Worm (Caenorhabditis elegans) whole organism, mixed stage, embryonic: Measurements from ENCODE around the gene C52B11.5.
A peak's percentile ranks its signal among the peaks of the same experiment; 100 is the strongest.

Source experiments
- M03D4.4 ChIP-seq: sonication (generic microtip); optimal IDR thresholded peaks from 2 replicates; lab custom pipeline; 2017; ENCODE audit warnings: mild to moderate bottlenecking, missing genetic modification characterization, missing compliant biosample characterization
- bed-3 ChIP-seq: fragments of 200-800 bp; sonication (Bioruptor generic); optimal IDR thresholded peaks from 3 replicates; lab custom pipeline; 2018; ENCODE audit warnings: mild to moderate bottlenecking, missing genetic modification characterization, moderate library complexity, missing compliant biosample characterization
- blmp-1 ChIP-seq: fragments of 150-350 bp; optimal IDR thresholded peaks from 2 replicates; lab custom pipeline; 2014; ENCODE audit warnings: missing biosample characterization, missing genetic modification characterization
- ceh-39 ChIP-seq: fragments of 150-350 bp; optimal IDR thresholded peaks from 2 replicates; lab custom pipeline; 2014; ENCODE audit warnings: missing biosample characterization, missing genetic modification characterization
- ceh-43 ChIP-seq: fragments of 200-800 bp; sonication (Bioruptor generic); optimal IDR thresholded peaks from 2 replicates; lab custom pipeline; 2018; ENCODE audit warnings: mild to moderate bottlenecking, missing genetic modification characterization, moderate library complexity, missing compliant biosample characterization
- ceh-83 ChIP-seq: fragments of 200-800 bp; sonication (Bioruptor generic); optimal IDR thresholded peaks from 2 replicates; lab custom pipeline; 2018; ENCODE audit warnings: mild to moderate bottlenecking, missing genetic modification characterization, missing compliant biosample characterization
- ces-1 ChIP-seq: fragments of 150-350 bp; optimal IDR thresholded peaks from 2 replicates; lab custom pipeline; 2014; ENCODE audit warnings: missing biosample characterization, missing genetic modification reagents, missing genetic modification characterization
- cnd-1 ChIP-seq: fragments of 200-800 bp; sonication (Bioruptor generic); optimal IDR thresholded peaks from 2 replicates; lab custom pipeline; 2018; ENCODE audit warnings: mild to moderate bottlenecking, missing genetic modification characterization, missing compliant biosample characterization
- drap-1 ChIP-seq: fragments of 200-800 bp; sonication (Bioruptor generic); optimal IDR thresholded peaks from 3 replicates; lab custom pipeline; 2018; ENCODE audit warnings: mild to moderate bottlenecking, missing genetic modification characterization, missing compliant biosample characterization
- elt-1 ChIP-seq: sonication (generic microtip); optimal IDR thresholded peaks from 2 replicates; lab custom pipeline; 2017; ENCODE audit warnings: missing genetic modification characterization, mild to moderate bottlenecking, missing compliant biosample characterization, antibody characterized with exemption, moderate library complexity, borderline replicate concordance; ENCODE audit not compliant: insufficient read depth
- elt-3 ChIP-seq: fragments of 150-350 bp; optimal IDR thresholded peaks from 2 replicates; lab custom pipeline; 2014; ENCODE audit warnings: missing biosample characterization, missing genetic modification characterization
- flh-1 ChIP-seq: fragments of 200-800 bp; sonication (Bioruptor generic); optimal IDR thresholded peaks from 2 replicates; lab custom pipeline; 2018; ENCODE audit warnings: mild to moderate bottlenecking, missing genetic modification characterization, moderate library complexity, missing compliant biosample characterization
- ham-2 ChIP-seq: fragments of 200-800 bp; sonication (Bioruptor generic); optimal IDR thresholded peaks from 2 replicates; lab custom pipeline; 2018; ENCODE audit warnings: mild to moderate bottlenecking, missing genetic modification characterization, missing compliant biosample characterization
- hlh-1 ChIP-seq: fragments of 150-350 bp; optimal IDR thresholded peaks from 2 replicates; lab custom pipeline; 2014; ENCODE audit warnings: missing biosample characterization, missing genetic modification reagents, missing genetic modification characterization
- lin-13 ChIP-seq: fragments of 150-350 bp; optimal IDR thresholded peaks from 2 replicates; lab custom pipeline; 2014; ENCODE audit warnings: missing biosample characterization, missing genetic modification characterization
- lin-32 ChIP-seq: fragments of 200-800 bp; sonication (Bioruptor generic); optimal IDR thresholded peaks from 2 replicates; lab custom pipeline; 2018; ENCODE audit warnings: mild to moderate bottlenecking, missing genetic modification characterization, missing compliant biosample characterization
- lsy-2 ChIP-seq: fragments of 150-350 bp; optimal IDR thresholded peaks from 2 replicates; lab custom pipeline; 2014; ENCODE audit warnings: missing biosample characterization, missing genetic modification characterization
- mab-5 ChIP-seq: fragments of 150-350 bp; optimal IDR thresholded peaks from 2 replicates; lab custom pipeline; 2014; ENCODE audit warnings: missing biosample characterization, missing genetic modification characterization
- mep-1 ChIP-seq: fragments of 150-350 bp; optimal IDR thresholded peaks from 2 replicates; lab custom pipeline; 2017; ENCODE audit warnings: missing biosample characterization, missing genetic modification reagents, missing genetic modification characterization, inconsistent platforms
- mls-2 ChIP-seq: sonication (generic microtip); optimal IDR thresholded peaks from 2 replicates; lab custom pipeline; 2016; ENCODE audit warnings: mild to moderate bottlenecking, missing genetic modification characterization, moderate library complexity, missing compliant biosample characterization
- nhr-12 ChIP-seq: fragments of 150-350 bp; optimal IDR thresholded peaks from 2 replicates; lab custom pipeline; 2014; ENCODE audit warnings: missing biosample characterization, missing genetic modification characterization
- nhr-2 ChIP-seq: fragments of 150-350 bp; optimal IDR thresholded peaks from 2 replicates; lab custom pipeline; 2014; ENCODE audit warnings: missing biosample characterization, missing genetic modification characterization
- nhr-237 ChIP-seq: fragments of 150-350 bp; optimal IDR thresholded peaks from 2 replicates; lab custom pipeline; 2014; ENCODE audit warnings: missing biosample characterization, missing genetic modification characterization
- nhr-28 ChIP-seq: fragments of 150-350 bp; optimal IDR thresholded peaks from 2 replicates; lab custom pipeline; 2014; ENCODE audit warnings: missing biosample characterization, missing genetic modification characterization
- nhr-76 ChIP-seq: sonication (generic microtip); optimal IDR thresholded peaks from 2 replicates; lab custom pipeline; 2017; ENCODE audit warnings: missing biosample characterization, missing genetic modification characterization
- pha-4 ChIP-seq: fragments of 150-350 bp; optimal IDR thresholded peaks from 2 replicates; lab custom pipeline; 2018; ENCODE audit warnings: missing biosample characterization, missing genetic modification reagents, missing genetic modification characterization
- sem-2 ChIP-seq: fragments of 200-800 bp; sonication (Bioruptor generic); optimal IDR thresholded peaks from 2 replicates; lab custom pipeline; 2018; ENCODE audit warnings: mild to moderate bottlenecking, missing genetic modification characterization, missing compliant biosample characterization
- snpc-4 ChIP-seq: fragments of 150-350 bp; optimal IDR thresholded peaks from 2 replicates; lab custom pipeline; 2014; ENCODE audit warnings: missing biosample characterization, missing genetic modification characterization
- sptf-1 ChIP-seq: sonication (generic microtip); optimal IDR thresholded peaks from 2 replicates; lab custom pipeline; 2017; ENCODE audit warnings: mild to moderate bottlenecking, missing genetic modification characterization, moderate library complexity, missing compliant biosample characterization
- tbx-8 ChIP-seq: fragments of 200-800 bp; sonication (Bioruptor generic); optimal IDR thresholded peaks from 2 replicates; lab custom pipeline; 2018; ENCODE audit warnings: mild to moderate bottlenecking, missing genetic modification characterization, moderate library complexity, missing compliant biosample characterization
- unc-120 ChIP-seq: sonication (generic microtip); optimal IDR thresholded peaks from 2 replicates; lab custom pipeline; 2017; ENCODE audit warnings: missing genetic modification characterization, missing compliant biosample characterization; ENCODE audit not compliant: poor library complexity, severe bottlenecking
- unc-39 ChIP-seq: fragments of 150-350 bp; optimal IDR thresholded peaks from 2 replicates; lab custom pipeline; 2014; ENCODE audit warnings: missing biosample characterization, missing genetic modification characterization
- unc-62 ChIP-seq: fragments of 150-350 bp; optimal IDR thresholded peaks from 2 replicates; lab custom pipeline; 2014; ENCODE audit warnings: missing biosample characterization, missing genetic modification reagents, missing genetic modification characterization
- zip-8 ChIP-seq: fragments of 150-350 bp; optimal IDR thresholded peaks from 2 replicates; lab custom pipeline; 2014; ENCODE audit warnings: missing biosample characterization, missing genetic modification characterization
- ztf-11 ChIP-seq: fragments of 150-350 bp; optimal IDR thresholded peaks from 2 replicates; lab custom pipeline; 2014; ENCODE audit warnings: missing biosample characterization, missing genetic modification characterization

C52B11.5 gene

DNA sequence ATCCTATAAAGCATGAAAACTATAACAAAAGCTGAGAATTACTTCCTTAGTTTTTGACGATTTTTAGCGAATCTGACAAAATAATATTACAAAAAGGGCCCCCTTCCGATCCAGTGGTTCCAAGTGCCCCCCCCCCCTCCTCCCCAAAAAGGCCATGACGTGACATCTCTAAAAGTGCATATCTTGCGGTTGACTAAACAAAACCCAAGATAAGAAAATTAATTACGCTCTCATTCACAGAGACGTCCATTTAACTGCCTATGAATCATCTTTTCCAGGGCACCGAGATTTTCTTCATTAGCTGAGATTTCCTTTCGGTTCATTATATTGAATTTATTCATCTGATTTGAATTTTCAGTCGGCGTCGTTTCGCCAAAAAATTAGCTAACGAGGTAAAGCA is 27.3 kb downstream of the C52B11.5 start, which contains the start of gene inso-1:
Gene inso-1 (plus strand): TSS at position 301 of the 400 bp plus-strand sequence.
- no peak for TF ChIP-seq mep-1 (tag; lab: Kevin White, UChicago)
- no peak for TF ChIP-seq M03D4.4 (tag; lab: Kevin White, UChicago)
- no peak for TF ChIP-seq mab-5 (tag; lab: Kevin White, UChicago)

DNA sequence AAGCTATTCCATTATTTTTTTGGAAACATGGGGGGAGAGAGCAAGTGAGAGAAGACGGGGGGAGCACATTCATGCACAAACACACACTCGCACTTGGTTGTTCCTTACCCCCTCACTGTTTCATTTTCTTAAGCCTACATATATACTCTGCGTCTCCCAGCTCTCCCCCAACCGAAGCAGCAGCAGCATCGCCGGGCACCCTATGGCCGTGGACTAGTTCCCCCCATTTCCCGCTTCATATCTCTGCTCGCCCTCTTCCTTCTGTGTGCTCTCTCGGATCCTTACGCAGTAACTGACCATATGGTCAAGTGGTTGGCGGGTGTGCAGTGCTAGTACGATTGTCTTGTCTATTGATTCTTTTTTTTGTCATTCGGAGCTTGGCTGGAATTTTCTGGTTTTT is 29.7 kb downstream of the C52B11.5 start:
- no peak for TF ChIP-seq bed-3 (GFP tag; lab: Kevin White, UChicago)
- TF ChIP-seq mls-2 (tag; lab: Kevin White, UChicago): peak; percentile 49
- TF ChIP-seq elt-3 (tag; lab: Kevin White, UChicago): no peak
- peak; percentile 89 for TF ChIP-seq hlh-1
- TF ChIP-seq nhr-76: no peak
- no peak for TF ChIP-seq nhr-12 (tag; lab: Kevin White, UChicago)
- TF ChIP-seq cnd-1 (tag; lab: Kevin White, UChicago): peak; percentile 86
- TF ChIP-seq nhr-2: peak; percentile 74
- peak; percentile 71 for TF ChIP-seq ham-2 (GFP tag; lab: Kevin White, UChicago)
- TF ChIP-seq ceh-39 (tag; lab: Kevin White, UChicago): peak; percentile 46
- peak; percentile 56 for TF ChIP-seq M03D4.4 (tag; lab: Kevin White, UChicago)
- no peak for TF ChIP-seq flh-1
- no peak for TF ChIP-seq elt-1 (tag; lab: Kevin White, UChicago)
- no peak for TF ChIP-seq nhr-28 (tag; lab: Kevin White, UChicago)
- TF ChIP-seq zip-8 (tag; lab: Kevin White, UChicago): no peak
- peak; percentile 30 for TF ChIP-seq ztf-11 (tag; lab: Kevin White, UChicago)
- TF ChIP-seq lin-32 (GFP tag; lab: Kevin White, UChicago): peak; percentile 86
- no peak for TF ChIP-seq sem-2
- TF ChIP-seq drap-1 (GFP tag; lab: Kevin White, UChicago): peak; percentile 77
- TF ChIP-seq unc-62 (GFP tag; lab: Kevin White, UChicago): peak; percentile 26
- TF ChIP-seq ceh-43 (GFP tag; lab: Kevin White, UChicago): peak; percentile 9
- no peak for TF ChIP-seq lin-13 (tag; lab: Kevin White, UChicago)
- no peak for TF ChIP-seq mab-5 (tag; lab: Kevin White, UChicago)
- TF ChIP-seq snpc-4: no peak
- peak; percentile 70 for TF ChIP-seq sptf-1 (tag; lab: Kevin White, UChicago)
- no peak for TF ChIP-seq blmp-1 (tag; lab: Kevin White, UChicago)
- peak; percentile 81 for TF ChIP-seq unc-120
- TF ChIP-seq tbx-8 (GFP tag; lab: Kevin White, UChicago): no peak
- TF ChIP-seq ceh-83 (GFP tag; lab: Kevin White, UChicago): no peak
- peak; percentile 42 for TF ChIP-seq nhr-237 (tag; lab: Kevin White, UChicago)
- no peak for TF ChIP-seq unc-39 (tag; lab: Kevin White, UChicago)
- peak; percentile 85 for TF ChIP-seq pha-4 (tag; lab: Kevin White, UChicago)
- TF ChIP-seq ces-1 (GFP tag; lab: Kevin White, UChicago): peak; percentile 78
- TF ChIP-seq lsy-2: peak; percentile 55
- peak; percentile 73 for TF ChIP-seq mep-1 (tag; lab: Kevin White, UChicago)

DNA sequence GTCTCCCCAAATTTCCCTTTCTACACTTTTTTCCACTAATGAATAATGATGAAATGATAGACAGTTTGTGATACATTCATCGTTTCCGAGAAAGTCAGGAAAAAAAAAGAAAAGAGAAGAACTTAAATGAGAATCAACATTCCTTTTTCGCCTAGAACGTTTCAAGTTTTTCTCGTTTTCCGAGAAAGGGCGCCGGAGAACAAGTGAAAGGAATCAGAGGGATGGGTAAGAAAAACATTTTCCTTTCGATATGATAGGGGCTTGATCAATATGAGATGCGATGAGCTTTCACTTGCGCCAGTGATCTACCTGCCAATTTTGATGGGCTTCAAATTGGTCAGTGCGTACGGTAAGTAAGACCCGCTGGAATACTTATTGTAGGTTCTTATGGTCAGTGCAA is 36.9 kb downstream of the C52B11.5 start:
- TF ChIP-seq drap-1 (GFP tag; lab: Kevin White, UChicago) (no peak), nhr-76 (no peak), blmp-1 (tag; lab: Kevin White, UChicago) (peak; percentile 68), nhr-28 (tag; lab: Kevin White, UChicago) (no peak)

DNA sequence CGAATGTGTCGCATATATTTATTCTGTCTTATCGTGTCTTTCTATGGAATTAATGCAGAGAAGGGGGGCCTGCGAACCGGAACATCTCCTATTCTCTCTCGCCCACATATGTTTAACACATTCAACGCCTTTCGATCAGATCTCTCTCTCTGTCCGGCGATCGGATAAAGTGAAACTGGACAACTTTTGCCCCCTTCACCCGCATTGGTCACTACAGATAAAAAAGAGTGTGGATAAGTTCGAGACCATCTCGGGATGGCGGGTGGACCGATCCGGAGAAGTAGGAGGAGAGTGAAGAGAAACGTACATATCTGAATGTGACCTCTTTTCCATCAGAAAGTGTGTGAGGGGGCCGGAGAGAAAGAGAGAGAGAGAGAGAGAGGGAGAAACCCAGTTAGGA is 38.5 kb downstream of the C52B11.5 start, which contains the start of gene H42K12.3:
Gene H42K12.3 (plus strand): TSS at position 308 of the 400 bp plus-strand sequence.
- TF ChIP-seq elt-1 (tag; lab: Kevin White, UChicago): peak; percentile 18
- no peak for TF ChIP-seq sem-2
- peak; percentile 67 for TF ChIP-seq blmp-1 (tag; lab: Kevin White, UChicago)
- TF ChIP-seq, all 35 proteins: peak for 2
